Worm (Caenorhabditis elegans): ENCODE measurements around the gene srd-3.
"Not testable (repeated sequence)": the region's sequence is repeated elsewhere in the genome, so short reads cannot be mapped to it uniquely, and the experiment has no call there.

Gene srd-3

ce11 chrII:105327-105882 lies 23.4 kb downstream of the srd-3 start:
- TF ChIP-seq ceh-14 (tag; optimal IDR thresholded peaks at IDR 0.05): no peak
- TF ChIP-seq sox-2 (GFP tag; IDR thresholded peaks at IDR 0.05): no peak
- TF ChIP-seq ama-1 (optimal IDR thresholded peaks at IDR 0.05): no peak
- no peak for TF ChIP-seq fkh-6 (tag; optimal IDR thresholded peaks at IDR 0.05)
- no peak for TF ChIP-seq hlh-13 (GFP tag; optimal IDR thresholded peaks at IDR 0.05)
- TF ChIP-seq ceh-22 (tag; optimal IDR thresholded peaks at IDR 0.05): no peak
- TF ChIP-seq K02D7.2 (tag; optimal IDR thresholded peaks at IDR 0.05): no peak
- TF ChIP-seq syd-9 (tag; optimal IDR thresholded peaks at IDR 0.05): no peak
- TF ChIP-seq lin-11 (tag; optimal IDR thresholded peaks at IDR 0.05): no peak
- no peak for TF ChIP-seq madf-2 (tag; optimal IDR thresholded peaks at IDR 0.05)
- TF ChIP-seq hlh-8 (tag; optimal IDR thresholded peaks at IDR 0.05): no peak
- TF ChIP-seq hlh-15 (tag; optimal IDR thresholded peaks at IDR 0.05): no peak
- no peak for TF ChIP-seq dve-1 (tag; optimal IDR thresholded peaks at IDR 0.05)
- no peak for TF ChIP-seq ceh-2 (tag; optimal IDR thresholded peaks at IDR 0.05)
- TF ChIP-seq ceh-6 (GFP tag; optimal IDR thresholded peaks at IDR 0.05): no peak
- no peak for TF ChIP-seq ztf-16 (tag; optimal IDR thresholded peaks at IDR 0.05)
- TF ChIP-seq che-1 (tag; optimal IDR thresholded peaks at IDR 0.05): no peak
- no peak for TF ChIP-seq pha-2 (tag; optimal IDR thresholded peaks at IDR 0.05)
- TF ChIP-seq pag-3 (tag; optimal IDR thresholded peaks at IDR 0.05; ENCODE audit: borderline replicate concordance): no peak
- no peak for TF ChIP-seq ceh-19 (GFP tag; optimal IDR thresholded peaks at IDR 0.05)

ce11 chrII:104234-104633 lies 24.6 kb downstream of the srd-3 start, which contains the start of gene col-68:
TSS of gene col-68 (plus strand) at chrII:104534.
- TF ChIP-seq eyg-1 (tag; optimal IDR thresholded peaks at IDR 0.05): no peak
- no peak for TF ChIP-seq lim-6 (tag; optimal IDR thresholded peaks at IDR 0.05)
- no peak for TF ChIP-seq fkh-6 (tag; optimal IDR thresholded peaks at IDR 0.05)
- no peak for TF ChIP-seq nhr-232 (tag; optimal IDR thresholded peaks at IDR 0.05)
- no peak for TF ChIP-seq hlh-13 (GFP tag; optimal IDR thresholded peaks at IDR 0.05)
- no peak for TF ChIP-seq fkh-10 (GFP tag; optimal IDR thresholded peaks at IDR 0.05)
- no peak for TF ChIP-seq Y22D7AL.16 (tag; optimal IDR thresholded peaks at IDR 0.05)
- no peak for TF ChIP-seq ets-4 (tag; optimal IDR thresholded peaks at IDR 0.05)
- no peak for TF ChIP-seq ref-2 (tag; optimal IDR thresholded peaks at IDR 0.05)
- TF ChIP-seq rnt-1 (tag; optimal IDR thresholded peaks at IDR 0.05): no peak
- TF ChIP-seq sox-2 (GFP tag; IDR thresholded peaks at IDR 0.05): no peak
- TF ChIP-seq unc-3 (GFP tag; conservative IDR thresholded peaks at IDR 0.05): no peak
- TF ChIP-seq unc-3 (tag; optimal IDR thresholded peaks at IDR 0.05): no peak
- no peak for TF ChIP-seq ceh-18 (tag; optimal IDR thresholded peaks at IDR 0.05)
- no peak for TF ChIP-seq ztf-16 (tag; optimal IDR thresholded peaks at IDR 0.05)
- no peak for TF ChIP-seq ceh-22 (tag; optimal IDR thresholded peaks at IDR 0.05)
- no peak for TF ChIP-seq pax-1 (tag; optimal IDR thresholded peaks at IDR 0.05)

- no peak for TF ChIP-seq ceh-24 (tag; optimal IDR thresholded peaks at IDR 0.05)
- TF ChIP-seq ceh-14 (tag; optimal IDR thresholded peaks at IDR 0.05): no peak
- TF ChIP-seq unc-55 (GFP tag; optimal IDR thresholded peaks at IDR 0.05): no peak
- no peak for TF ChIP-seq eyg-1 (tag; optimal IDR thresholded peaks at IDR 0.05)
- no peak for TF ChIP-seq ceh-19 (GFP tag; optimal IDR thresholded peaks at IDR 0.05)
- no peak for TF ChIP-seq ama-1 (optimal IDR thresholded peaks at IDR 0.05)
- no peak for TF ChIP-seq ceh-6 (GFP tag; optimal IDR thresholded peaks at IDR 0.05)
- TF ChIP-seq elt-2 (tag; optimal IDR thresholded peaks at IDR 0.05): no peak
- TF ChIP-seq syd-9 (tag; optimal IDR thresholded peaks at IDR 0.05): no peak
- TF ChIP-seq pag-3 (tag; optimal IDR thresholded peaks at IDR 0.05; ENCODE audit: borderline replicate concordance): no peak
These were observed 27.7 kb downstream of the srd-3 start for ce11 chrII:101176-101575.

ce11 chrII:98894-99293 lies 29.9 kb downstream of the srd-3 start, which contains the start of gene C50D2.10:
TSS of gene C50D2.10 (plus strand) at chrII:99138.
- not testable (repeated sequence) for TF ChIP-seq ama-1 (optimal IDR thresholded peaks at IDR 0.05); fkh-6 (tag; optimal IDR thresholded peaks at IDR 0.05); ets-4 (tag; optimal IDR thresholded peaks at IDR 0.05)

Data from whole organism, late embryonic.